Worm (Caenorhabditis elegans) whole organism, L1 larva: Measurements from ENCODE around the gene rig-6.

ENCODE experiments used
- C16A3.4 ChIP-seq: fragments of 150-350 bp; optimal IDR thresholded peaks from 2 replicates; lab custom pipeline; 2014; ENCODE audit warnings: missing biosample characterization, missing genetic modification characterization
- C34B4.2 ChIP-seq: sonication (generic microtip); optimal IDR thresholded peaks from 2 replicates; lab custom pipeline; 2017; ENCODE audit warnings: mild to moderate bottlenecking, missing genetic modification characterization, missing compliant biosample characterization
- F16B12.6 ChIP-seq: fragments of 150-350 bp; optimal IDR thresholded peaks from 2 replicates; lab custom pipeline; 2014; ENCODE audit warnings: missing biosample characterization, missing genetic modification characterization
- aly-2 ChIP-seq: fragments of 150-350 bp; optimal IDR thresholded peaks from 2 replicates; lab custom pipeline; 2014; ENCODE audit warnings: missing biosample characterization, missing genetic modification characterization
- ama-1 ChIP-seq: fragments of 150-350 bp; optimal IDR thresholded peaks from 2 replicates; lab custom pipeline; 2014
- ceh-8 ChIP-seq: fragments of 200-800 bp; sonication (Bioruptor generic); optimal IDR thresholded peaks from 2 replicates; lab custom pipeline; 2018; ENCODE audit warnings: mild to moderate bottlenecking, missing genetic modification characterization, moderate library complexity, missing compliant biosample characterization
- ceh-88 ChIP-seq: fragments of 200-800 bp; sonication (Bioruptor generic); IDR thresholded peaks from 2 replicates; pipeline ENCODE4 v1.3.6; 2022; ENCODE audit warnings: missing genetic modification characterization, missing compliant biosample characterization
- dsc-1 ChIP-seq: sonication (generic microtip); optimal IDR thresholded peaks from 2 replicates; lab custom pipeline; 2016; ENCODE audit warnings: mild to moderate bottlenecking, missing genetic modification characterization, missing compliant biosample characterization
- efl-1 ChIP-seq, 4 experiments: fragments of 150-350 bp; optimal IDR thresholded peaks in 3 of 4; peaks in 1 of 4; 1 replicate in 1 of 4; 2 replicates in 3 of 4; lab custom pipeline; 2014; ENCODE audit warnings: missing biosample characterization in 2 of 4, missing genetic modification characterization in 2 of 4, missing genetic modification reagents in 2 of 4
- elt-2 ChIP-seq: sonication (generic microtip); optimal IDR thresholded peaks from 2 replicates; lab custom pipeline; 2016; ENCODE audit warnings: missing genetic modification characterization, mild to moderate bottlenecking, inconsistent platforms, missing compliant biosample characterization, missing genetic modification reagents
- elt-3 ChIP-seq, 6 experiments: fragments of 150-350 bp in 1 of 6; sonication (generic microtip); optimal IDR thresholded peaks; 2 replicates each; lab custom pipeline; 2017 to 2018; ENCODE audit warnings: missing biosample characterization in 6 of 6, missing genetic modification characterization in 6 of 6, inconsistent platforms in 1 of 6
- jun-1 ChIP-seq: fragments of 150-350 bp; optimal IDR thresholded peaks from 2 replicates; lab custom pipeline; 2014; ENCODE audit warnings: missing biosample characterization, missing genetic modification reagents, missing genetic modification characterization
- lin-14 ChIP-seq: fragments of 200-800 bp; sonication (Bioruptor generic); optimal IDR thresholded peaks from 2 replicates; lab custom pipeline; 2018; ENCODE audit warnings: mild to moderate bottlenecking, missing genetic modification characterization, moderate library complexity, missing compliant biosample characterization
- lin-15B ChIP-seq: fragments of 150-350 bp; sonication (generic microtip); optimal IDR thresholded peaks from 3 replicates; lab custom pipeline; 2014; ENCODE audit warnings: missing biosample characterization, missing genetic modification characterization
- lin-35 ChIP-seq, 2 experiments: fragments of 150-350 bp; optimal IDR thresholded peaks; 2 replicates each; lab custom pipeline; 2014; ENCODE audit warnings: missing biosample characterization in 2 of 2, missing genetic modification characterization in 2 of 2, missing genetic modification reagents in 2 of 2
- lsy-2 ChIP-seq, 2 experiments: fragments of 150-350 bp; optimal IDR thresholded peaks; 2 replicates each; lab custom pipeline; 2014; ENCODE audit warnings: missing biosample characterization in 2 of 2, missing genetic modification characterization in 2 of 2
- mdl-1 ChIP-seq, 2 experiments: fragments of 150-350 bp; optimal IDR thresholded peaks; 2 replicates each; lab custom pipeline; 2014 to 2017; ENCODE audit warnings: missing biosample characterization in 2 of 2, missing genetic modification characterization in 2 of 2, inconsistent platforms in 1 of 2
- mep-1 ChIP-seq: fragments of 150-350 bp; optimal IDR thresholded peaks from 2 replicates; lab custom pipeline; 2014; ENCODE audit warnings: missing biosample characterization, missing genetic modification characterization
- nhr-12 ChIP-seq: sonication (generic microtip); optimal IDR thresholded peaks from 2 replicates; lab custom pipeline; 2017; ENCODE audit warnings: missing biosample characterization, missing genetic modification characterization
- nhr-19 ChIP-seq: fragments of 200-800 bp; sonication (Bioruptor generic); conservative IDR thresholded peaks from 2 replicates; pipeline ENCODE4 v1.3.6; 2022; ENCODE audit warnings: missing genetic modification characterization, missing compliant biosample characterization
- nhr-20 ChIP-seq: sonication (generic microtip); optimal IDR thresholded peaks from 2 replicates; lab custom pipeline; 2016; ENCODE audit warnings: mild to moderate bottlenecking, missing genetic modification characterization, missing compliant biosample characterization
- nhr-237 ChIP-seq: fragments of 150-350 bp; optimal IDR thresholded peaks from 2 replicates; lab custom pipeline; 2014; ENCODE audit warnings: missing biosample characterization, missing genetic modification characterization
- nhr-47 ChIP-seq: sonication (generic microtip); optimal IDR thresholded peaks from 2 replicates; lab custom pipeline; 2016; ENCODE audit warnings: mild to moderate bottlenecking, missing genetic modification characterization, moderate library complexity, missing compliant biosample characterization
- nhr-71 ChIP-seq: sonication (generic microtip); optimal IDR thresholded peaks from 2 replicates; lab custom pipeline; 2016; ENCODE audit warnings: mild to moderate bottlenecking, missing genetic modification characterization, moderate library complexity, missing compliant biosample characterization
- nhr-77 ChIP-seq: fragments of 150-350 bp; optimal IDR thresholded peaks from 2 replicates; lab custom pipeline; 2014; ENCODE audit warnings: missing biosample characterization, missing genetic modification characterization
- nhr-84 ChIP-seq: sonication (generic microtip); optimal IDR thresholded peaks from 2 replicates; lab custom pipeline; 2017; ENCODE audit warnings: missing biosample characterization, missing genetic modification characterization
- nhr-85 ChIP-seq: sonication (generic microtip); peaks from one replicate; lab custom pipeline; 2016; ENCODE audit warnings: missing genetic modification characterization, inconsistent platforms, missing compliant biosample characterization
- nhr-90 ChIP-seq: sonication (generic microtip); optimal IDR thresholded peaks from 2 replicates; lab custom pipeline; 2016; ENCODE audit warnings: mild to moderate bottlenecking, missing genetic modification characterization, missing compliant biosample characterization; ENCODE audit not compliant: poor library complexity
- pqm-1 ChIP-seq: sonication (generic microtip); optimal IDR thresholded peaks from 3 replicates; lab custom pipeline; 2017; ENCODE audit warnings: missing biosample characterization, missing genetic modification characterization
- rnt-1 ChIP-seq: sonication (generic microtip); optimal IDR thresholded peaks from 2 replicates; lab custom pipeline; 2016; ENCODE audit warnings: mild to moderate bottlenecking, missing genetic modification characterization, moderate library complexity, missing compliant biosample characterization
- snpc-4 ChIP-seq: fragments of 150-350 bp; optimal IDR thresholded peaks from 2 replicates; lab custom pipeline; 2014; ENCODE audit warnings: missing biosample characterization, missing genetic modification characterization
- snu-23 ChIP-seq: sonication (generic microtip); optimal IDR thresholded peaks from 2 replicates; lab custom pipeline; 2016; ENCODE audit warnings: missing genetic modification characterization, missing compliant biosample characterization
- sptf-1 ChIP-seq: fragments of 150-350 bp; optimal IDR thresholded peaks from 2 replicates; lab custom pipeline; 2014; ENCODE audit warnings: missing biosample characterization, missing genetic modification characterization
- tbx-2 ChIP-seq: sonication (generic microtip); optimal IDR thresholded peaks from 2 replicates; lab custom pipeline; 2016; ENCODE audit warnings: missing genetic modification characterization, missing compliant biosample characterization
- unc-130 ChIP-seq: fragments of 150-350 bp; optimal IDR thresholded peaks from 2 replicates; lab custom pipeline; 2017; ENCODE audit warnings: missing biosample characterization, missing genetic modification characterization, inconsistent platforms
- unc-30 ChIP-seq: sonication (generic microtip); optimal IDR thresholded peaks from 2 replicates; lab custom pipeline; 2017; ENCODE audit warnings: missing biosample characterization, missing genetic modification characterization
- unc-86 ChIP-seq: sonication (generic microtip); optimal IDR thresholded peaks from 2 replicates; lab custom pipeline; 2016; ENCODE audit warnings: missing genetic modification characterization, missing compliant biosample characterization
- unc-98 ChIP-seq: fragments of 200-800 bp; sonication (Bioruptor generic); IDR thresholded peaks from 2 replicates; pipeline ENCODE4 v1.3.6; 2022; ENCODE audit warnings: missing genetic modification characterization, missing compliant biosample characterization
- vab-15 ChIP-seq: sonication (generic microtip); optimal IDR thresholded peaks from 2 replicates; lab custom pipeline; 2017; ENCODE audit warnings: missing genotype, mild to moderate bottlenecking, missing genetic modification characterization, missing compliant biosample characterization
- ztf-11 ChIP-seq, 2 experiments: sonication (generic microtip); optimal IDR thresholded peaks; 2 replicates each; lab custom pipeline; 2016 to 2017; ENCODE audit warnings: missing genetic modification characterization in 2 of 2, missing biosample characterization in 1 of 2, missing compliant biosample characterization in 1 of 2

The rig-6 gene

ce11 chrII:4755654-4756053 is 56.2 kb downstream of the rig-6 start:
- TF ChIP-seq nhr-12 (tag; lab: Kevin White, UChicago) (no peak), nhr-71 (tag; lab: Kevin White, UChicago) (no peak), ama-1 (no peak), nhr-85 (no peak)

- no peak for TF ChIP-seq lin-15B (tag; lab: Kevin White, UChicago)
- no peak for TF ChIP-seq tbx-2 (tag; lab: Kevin White, UChicago)
- no peak for TF ChIP-seq nhr-20 (tag; lab: Kevin White, UChicago)
- TF ChIP-seq elt-2 (tag; lab: Kevin White, UChicago): no peak
- no peak for TF ChIP-seq snpc-4 (tag; lab: Kevin White, UChicago)
- no peak for TF ChIP-seq pqm-1 (tag; lab: Kevin White, UChicago)
- TF ChIP-seq C34B4.2 (tag; lab: Kevin White, UChicago): no peak
- TF ChIP-seq nhr-71 (tag; lab: Kevin White, UChicago): no peak
- TF ChIP-seq lin-14: no peak
- TF ChIP-seq unc-30 (tag; lab: Kevin White, UChicago): no peak
- no peak for TF ChIP-seq unc-98 (GFP tag; lab: Robert Waterston, UW)
These were observed 58.8 kb downstream of the rig-6 start, which contains the start of gene C27D9.1 for ce11 chrII:4753133-4753532. Gene C27D9.1 (plus strand): TSS chrII:4753413.

- TF ChIP-seq vab-15 (no peak), nhr-85 (peak; percentile 8), unc-86 (no peak), elt-3 (tag; optimal IDR thresholded peaks at IDR 0.05; lab: Kevin White, UChicago) (no peak), nhr-237 (tag; lab: Kevin White, UChicago) (no peak), jun-1 (tag; lab: Kevin White, UChicago) (no peak)
These were observed 59.6 kb downstream of the rig-6 start, which contains the start of gene F41C3.1 for ce11 chrII:4752257-4752728. Gene F41C3.1 (plus strand): TSS chrII:4752307.

ce11 chrII:4749581-4749980 is 62.3 kb downstream of the rig-6 start, which contains the start of gene F41C3.2:
Gene F41C3.2 (plus strand): TSS chrII:4749968.
- TF ChIP-seq ceh-88: no peak
- TF ChIP-seq nhr-85: peak; percentile 83
- peak; percentile 56 for TF ChIP-seq nhr-90
- no peak for TF ChIP-seq mdl-1 (tag; optimal IDR thresholded peaks at IDR 0.05; lab: Kevin White, UChicago)
- no peak for TF ChIP-seq C16A3.4 (tag; lab: Kevin White, UChicago)
- TF ChIP-seq tbx-2 (tag; lab: Kevin White, UChicago): no peak
- TF ChIP-seq elt-3 (tag; optimal IDR thresholded peaks at IDR 0.05; lab: Kevin White, UChicago): peak in 3 of 6 experiments; percentile 18 to 83 (median 35)
- no peak for TF ChIP-seq rnt-1 (tag; lab: Kevin White, UChicago)
- peak; percentile 6 for TF ChIP-seq snu-23 (GFP tag; lab: Kevin White, UChicago)
- TF ChIP-seq lin-14: peak; percentile 17
- peak; percentile 22 for TF ChIP-seq nhr-71 (tag; lab: Kevin White, UChicago)
- peak in 1 of 2 experiments; percentile 58 for TF ChIP-seq lsy-2 (tag; optimal IDR thresholded peaks at IDR 0.05; lab: Kevin White, UChicago)
- no peak for TF ChIP-seq nhr-77 (tag; lab: Kevin White, UChicago)
- peak; percentile 18 for TF ChIP-seq nhr-20 (tag; lab: Kevin White, UChicago)
- TF ChIP-seq nhr-47 (tag; lab: Kevin White, UChicago): peak; percentile 26

ce11 chrII:4748374-4748773 is 63.5 kb downstream of the rig-6 start:
- no peak for TF ChIP-seq nhr-90
- peak; percentile 3 for TF ChIP-seq unc-130 (tag; lab: Kevin White, UChicago)
- peak in 1 of 2 experiments; percentile 14 for TF ChIP-seq lin-35 (GFP tag; optimal IDR thresholded peaks at IDR 0.05; lab: Kevin White, UChicago)
- no peak for TF ChIP-seq nhr-84 (tag; lab: Kevin White, UChicago)
- peak; percentile 1 for TF ChIP-seq mep-1 (tag; lab: Kevin White, UChicago)
- TF ChIP-seq tbx-2 (tag; lab: Kevin White, UChicago): peak; percentile 31
- no peak for TF ChIP-seq sptf-1
- peak; percentile 87 for TF ChIP-seq nhr-85
- TF ChIP-seq nhr-20 (tag; lab: Kevin White, UChicago): peak; percentile 61
- peak in 3 of 6 experiments; percentile 27 to 65 (median 46) for TF ChIP-seq elt-3 (tag; optimal IDR thresholded peaks at IDR 0.05; lab: Kevin White, UChicago)
- TF ChIP-seq F16B12.6 (tag; lab: Kevin White, UChicago): no peak
- TF ChIP-seq ztf-11 (tag; optimal IDR thresholded peaks at IDR 0.05; lab: Kevin White, UChicago): no peak
- TF ChIP-seq ceh-8 (GFP tag; lab: Kevin White, UChicago): no peak
- TF ChIP-seq ama-1: no peak
- peak; percentile 5 for TF ChIP-seq lin-14
- TF ChIP-seq efl-1 (optimal IDR thresholded peaks at IDR 0.05; lab: Kevin White, UChicago): no peak
- TF ChIP-seq efl-1 (GFP tag; optimal IDR thresholded peaks at IDR 0.05 in 1 of 2; lab: Kevin White, UChicago): peak in 1 of 2 experiments; percentile 93
- no peak for TF ChIP-seq dsc-1 (tag; lab: Kevin White, UChicago)
- no peak for TF ChIP-seq lin-15B (tag; lab: Kevin White, UChicago)
- TF ChIP-seq snu-23 (GFP tag; lab: Kevin White, UChicago): peak; percentile 6
- peak in 1 of 2 experiments; percentile 48 for TF ChIP-seq mdl-1 (tag; optimal IDR thresholded peaks at IDR 0.05; lab: Kevin White, UChicago)
- no peak for TF ChIP-seq aly-2 (tag; lab: Kevin White, UChicago)
- peak; percentile 41 for TF ChIP-seq nhr-19
- peak; percentile 56 for TF ChIP-seq nhr-71 (tag; lab: Kevin White, UChicago)
